Fruit fly (Drosophila melanogaster): ENCODE data around the gene Ubc4.

dm6 chr3L:9704162-9704748 lies 6.1 kb downstream of the Ubc4 start, which contains the start of gene CG16711:
- no peak for TF ChIP-seq psq (optimal IDR thresholded peaks at IDR 0.05)
- TF ChIP-seq pan (optimal IDR thresholded peaks at IDR 0.05), result no peak
- no peak for TF ChIP-seq CG8478 (optimal IDR thresholded peaks at IDR 0.05)
- no peak for TF ChIP-seq Dll (optimal IDR thresholded peaks at IDR 0.05)
- TF ChIP-seq usp (GFP tag; optimal IDR thresholded peaks at IDR 0.05), result no peak
